Worm (Caenorhabditis elegans) whole organism, L3 larva: ENCODE measurements around the gene F59B10.2.

Experiments
- R02D3.7 ChIP-seq: fragments of 150-350 bp; optimal IDR thresholded peaks from 2 replicates; lab custom pipeline; 2014; ENCODE audit warnings: missing biosample characterization, missing genetic modification characterization
- ama-1 ChIP-seq: fragments of 150-350 bp; optimal IDR thresholded peaks from 2 replicates; lab custom pipeline; 2018
- ceh-16 ChIP-seq: sonication (generic microtip); optimal IDR thresholded peaks from 2 replicates; lab custom pipeline; 2017; ENCODE audit warnings: missing biosample characterization, missing genetic modification characterization
- ceh-82 ChIP-seq: fragments of 150-350 bp; optimal IDR thresholded peaks from 2 replicates; lab custom pipeline; 2014; ENCODE audit warnings: missing biosample characterization, missing genetic modification characterization
- ceh-9 ChIP-seq: sonication (generic microtip); optimal IDR thresholded peaks from 2 replicates; lab custom pipeline; 2018; ENCODE audit warnings: missing biosample characterization, missing genetic modification characterization
- elt-1 ChIP-seq: fragments of 150-350 bp; optimal IDR thresholded peaks from 2 replicates; lab custom pipeline; 2014; ENCODE audit warnings: missing biosample characterization, missing genetic modification characterization
- elt-2 ChIP-seq: sonication (generic microtip); optimal IDR thresholded peaks from 2 replicates; lab custom pipeline; 2016; ENCODE audit warnings: missing genetic modification reagents, mild to moderate bottlenecking, missing genetic modification characterization, missing compliant biosample characterization
- elt-3 ChIP-seq, 3 experiments: fragments of 150-350 bp in 1 of 3; sonication (generic microtip) in 2 of 3; optimal IDR thresholded peaks; 2 replicates in 2 of 3; 4 replicates in 1 of 3; lab custom pipeline; 2014 to 2017; ENCODE audit warnings: missing biosample characterization in 3 of 3, missing genetic modification characterization in 3 of 3
- eor-1 ChIP-seq, 2 experiments: fragments of 150-350 bp; optimal IDR thresholded peaks; 2 replicates each; lab custom pipeline; 2014 to 2018; ENCODE audit warnings: missing biosample characterization in 2 of 2, missing genetic modification characterization in 2 of 2
- fkh-10 ChIP-seq: sonication (generic microtip); optimal IDR thresholded peaks from 2 replicates; lab custom pipeline; 2017; ENCODE audit warnings: missing biosample characterization, missing genetic modification reagents, missing genetic modification characterization
- fkh-2 ChIP-seq: fragments of 150-350 bp; optimal IDR thresholded peaks from 2 replicates; lab custom pipeline; 2014; ENCODE audit warnings: missing biosample characterization, missing genetic modification reagents, missing genetic modification characterization
- jun-1 ChIP-seq: fragments of 150-350 bp; optimal IDR thresholded peaks from 2 replicates; lab custom pipeline; 2014; ENCODE audit warnings: missing biosample characterization, missing genetic modification reagents, missing genetic modification characterization
- lin-15B ChIP-seq: fragments of 150-350 bp; optimal IDR thresholded peaks from 2 replicates; lab custom pipeline; 2014; ENCODE audit warnings: missing biosample characterization, missing genetic modification characterization
- lin-39 ChIP-seq: fragments of 150-350 bp; optimal IDR thresholded peaks from 2 replicates; lab custom pipeline; 2018; ENCODE audit warnings: missing biosample characterization, missing genetic modification reagents, missing genetic modification characterization
- lsy-12 ChIP-seq: sonication (generic microtip); optimal IDR thresholded peaks from 2 replicates; lab custom pipeline; 2016; ENCODE audit warnings: mild to moderate bottlenecking, missing genetic modification characterization, missing compliant biosample characterization
- mml-1 ChIP-seq: fragments of 150-350 bp; sonication (generic microtip); optimal IDR thresholded peaks from 3 replicates; lab custom pipeline; 2014; ENCODE audit warnings: missing biosample characterization, missing genetic modification characterization
- nfya-1 ChIP-seq: sonication (generic microtip); optimal IDR thresholded peaks from 2 replicates; lab custom pipeline; 2017; ENCODE audit warnings: missing genetic modification characterization, mild to moderate bottlenecking, missing compliant biosample characterization, antibody characterized with exemption, moderate library complexity; ENCODE audit not compliant: insufficient read depth
- nhr-11 ChIP-seq: fragments of 150-350 bp; optimal IDR thresholded peaks from 2 replicates; lab custom pipeline; 2014; ENCODE audit warnings: missing biosample characterization, missing genetic modification characterization
- nhr-12 ChIP-seq: fragments of 150-350 bp; optimal IDR thresholded peaks from 2 replicates; lab custom pipeline; 2014; ENCODE audit warnings: missing biosample characterization, missing genetic modification characterization
- nhr-237 ChIP-seq: fragments of 150-350 bp; optimal IDR thresholded peaks from 2 replicates; lab custom pipeline; 2014; ENCODE audit warnings: missing biosample characterization, missing genetic modification characterization
- nhr-25 ChIP-seq: sonication (generic microtip); optimal IDR thresholded peaks from 2 replicates; lab custom pipeline; 2017; ENCODE audit warnings: missing biosample characterization, missing genetic modification characterization
- nhr-67 ChIP-seq: fragments of 150-350 bp; optimal IDR thresholded peaks from 2 replicates; lab custom pipeline; 2014; ENCODE audit warnings: missing biosample characterization, missing genetic modification characterization
- nhr-77 ChIP-seq: fragments of 150-350 bp; optimal IDR thresholded peaks from 2 replicates; lab custom pipeline; 2014; ENCODE audit warnings: missing biosample characterization, missing genetic modification characterization
- pha-4 ChIP-seq: fragments of 150-350 bp; optimal IDR thresholded peaks from 2 replicates; lab custom pipeline; 2014; ENCODE audit warnings: missing biosample characterization, missing genetic modification reagents, missing genetic modification characterization
- pqm-1 ChIP-seq: fragments of 150-350 bp; optimal IDR thresholded peaks from 2 replicates; lab custom pipeline; 2017; ENCODE audit warnings: missing biosample characterization, missing genetic modification characterization, inconsistent platforms
- sea-2 ChIP-seq: fragments of 150-350 bp; sonication (generic microtip); optimal IDR thresholded peaks from 4 replicates; lab custom pipeline; 2014; ENCODE audit warnings: missing biosample characterization, missing genetic modification reagents, missing genetic modification characterization
- skn-1 ChIP-seq: fragments of 150-350 bp; optimal IDR thresholded peaks from 2 replicates; lab custom pipeline; 2014; ENCODE audit warnings: missing biosample characterization, missing genetic modification characterization
- snpc-4 ChIP-seq: fragments of 150-350 bp; optimal IDR thresholded peaks from 2 replicates; lab custom pipeline; 2014; ENCODE audit warnings: missing biosample characterization, missing genetic modification characterization
- unc-39 ChIP-seq: sonication (generic microtip); optimal IDR thresholded peaks from 4 replicates; lab custom pipeline; 2017; ENCODE audit warnings: missing biosample characterization, missing genetic modification characterization
- unc-62 ChIP-seq: fragments of 150-350 bp; sonication (generic microtip); optimal IDR thresholded peaks from 4 replicates; lab custom pipeline; 2014; ENCODE audit warnings: missing biosample characterization, missing genetic modification reagents, missing genetic modification characterization
- zag-1 ChIP-seq: fragments of 150-350 bp; optimal IDR thresholded peaks from 2 replicates; lab custom pipeline; 2014; ENCODE audit warnings: missing biosample characterization, missing genetic modification characterization
- ztf-4 ChIP-seq: fragments of 150-350 bp; optimal IDR thresholded peaks from 2 replicates; lab custom pipeline; 2014; ENCODE audit warnings: missing biosample characterization, missing genetic modification characterization

The F59B10.2 gene

ce11 chrII:10548778-10549671 lies 39.4 kb upstream of the F59B10.2 start (continued):
- TF ChIP-seq nhr-237 (tag; lab: Kevin White, UChicago) = no peak
- TF ChIP-seq nhr-11 (tag; lab: Kevin White, UChicago) = peak; percentile 84
- TF ChIP-seq elt-1 (tag; lab: Kevin White, UChicago) = peak; percentile 32
- TF ChIP-seq R02D3.7 (tag; lab: Kevin White, UChicago) = peak; percentile 62
- peak; percentile 93 for TF ChIP-seq fkh-10 (GFP tag; lab: Kevin White, UChicago)

- TF ChIP-seq jun-1 (tag; lab: Kevin White, UChicago) = peak; percentile 61
- no peak for TF ChIP-seq zag-1 (tag; lab: Kevin White, UChicago)
- no peak for TF ChIP-seq nhr-12 (tag; lab: Kevin White, UChicago)
- TF ChIP-seq sea-2 (GFP tag; lab: Kevin White, UChicago) = no peak
- TF ChIP-seq snpc-4 (tag; lab: Kevin White, UChicago) = no peak
- peak; percentile 53 for TF ChIP-seq nfya-1 (tag; lab: Kevin White, UChicago)
- TF ChIP-seq unc-62 (GFP tag; lab: Kevin White, UChicago) = no peak
- TF ChIP-seq pha-4 (tag; lab: Kevin White, UChicago) = no peak
- TF ChIP-seq eor-1 (tag; optimal IDR thresholded peaks at IDR 0.05; lab: Kevin White, UChicago) = no peak
- TF ChIP-seq skn-1 (tag; lab: Kevin White, UChicago) = no peak
- TF ChIP-seq lin-15B (tag; lab: Kevin White, UChicago) = no peak
- no peak for TF ChIP-seq mml-1 (tag; lab: Kevin White, UChicago)
- no peak for TF ChIP-seq ceh-16 (tag; lab: Kevin White, UChicago)
- no peak for TF ChIP-seq ceh-82 (tag; lab: Kevin White, UChicago)
- peak; percentile 51 for TF ChIP-seq pqm-1 (tag; lab: Kevin White, UChicago)
- TF ChIP-seq nhr-67 (tag; lab: Kevin White, UChicago) = no peak
- TF ChIP-seq nhr-77 = no peak
- TF ChIP-seq ama-1 (lab: Kevin White, UChicago) = peak; percentile 85
- no peak for TF ChIP-seq unc-39 (tag; lab: Kevin White, UChicago)
- TF ChIP-seq nhr-25 = peak; percentile 31
- TF ChIP-seq elt-2 = peak; percentile 25
- no peak for TF ChIP-seq ceh-9 (tag; lab: Kevin White, UChicago)
These were observed 38.4 kb upstream of the F59B10.2 start for ce11 chrII:10547803-10548693.

- TF ChIP-seq lin-39 (tag; lab: Kevin White, UChicago) (peak; percentile 3), nhr-25 (peak; percentile 4), zag-1 (tag; lab: Kevin White, UChicago) (no peak)
These were observed 37.7 kb upstream of the F59B10.2 start for ce11 chrII:10547311-10547710.

ce11 chrII:10546784-10547087 lies 37.1 kb upstream of the F59B10.2 start:
- peak; percentile 36 for TF ChIP-seq ztf-4
- no peak for TF ChIP-seq fkh-2 (tag; lab: Kevin White, UChicago)
- TF ChIP-seq lin-39 (tag; lab: Kevin White, UChicago) = peak; percentile 14
- TF ChIP-seq elt-3 (tag; optimal IDR thresholded peaks at IDR 0.05; lab: Kevin White, UChicago) = no peak
- peak; percentile 5 for TF ChIP-seq nfya-1 (tag; lab: Kevin White, UChicago)
- no peak for TF ChIP-seq lsy-12 (tag; lab: Kevin White, UChicago)
- peak; percentile 3 for TF ChIP-seq nhr-11 (tag; lab: Kevin White, UChicago)
- peak; percentile 24 for TF ChIP-seq nhr-25
